Worm (Caenorhabditis elegans) whole organism, midembryonic: ENCODE measurements around the gene C06A1.6.

Experiments used
- flt-1 ChIP-seq: fragments of 200-800 bp; sonication (Bioruptor generic); IDR thresholded peaks from 2 replicates; pipeline ENCODE4 v1.3.6; 2022; ENCODE audit warnings: missing genetic modification characterization, missing compliant biosample characterization
- tab-1 ChIP-seq: fragments of 200-800 bp; sonication (Bioruptor generic); IDR thresholded peaks from 2 replicates; pipeline ENCODE4 v1.3.6; 2022; ENCODE audit warnings: missing genetic modification characterization, missing compliant biosample characterization

ce11 chrII:10524374-10524773, 40.1 kb downstream of the C06A1.6 start, which contains the start of gene F59B10.6:
- TF ChIP-seq tab-1 (GFP tag; lab: Robert Waterston, UW) (no peak), flt-1 (GFP tag; lab: Robert Waterston, UW) (no peak)
